Worm (Caenorhabditis elegans): ENCODE data around the gene F48E8.2.

F48E8.2 gene

DNA sequence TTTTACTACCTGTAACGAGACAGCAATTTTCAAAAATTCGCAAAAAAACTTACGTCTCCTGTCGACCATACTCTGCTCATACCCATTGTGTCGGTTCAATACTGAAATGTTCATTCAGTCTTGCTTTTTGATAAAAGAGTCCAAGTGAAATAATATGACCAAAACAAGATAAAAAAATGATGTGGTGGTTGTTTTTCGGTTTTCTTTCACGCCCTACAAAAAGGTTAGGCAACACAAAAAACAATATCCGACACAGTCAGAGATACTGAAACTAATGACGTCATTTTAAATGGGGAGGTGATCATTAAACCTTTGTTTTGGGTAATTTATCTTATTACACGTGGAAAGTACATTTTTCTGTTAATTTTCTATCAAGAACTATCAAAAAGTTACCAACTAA, 31.0 kb downstream of the F48E8.2 start, which contains the start of gene R02F2.8:
R02F2.8 (minus strand) TSS at position 101 of the 400 bp plus-strand sequence.
- no peak for TF ChIP-seq skn-1 (tag; optimal IDR thresholded peaks at IDR 0.05)
- TF ChIP-seq nhr-11 (tag; optimal IDR thresholded peaks at IDR 0.05), result no peak
- no peak for TF ChIP-seq lin-13 (GFP tag; optimal IDR thresholded peaks at IDR 0.05)
- no peak for TF ChIP-seq dmd-4 (tag; optimal IDR thresholded peaks at IDR 0.05)
- no peak for TF ChIP-seq unc-39 (tag; optimal IDR thresholded peaks at IDR 0.05)
- TF ChIP-seq crh-2 (tag; optimal IDR thresholded peaks at IDR 0.05), result no peak
- no peak for TF ChIP-seq mdl-1 (tag; optimal IDR thresholded peaks at IDR 0.05)
- TF ChIP-seq ztf-11 (tag; optimal IDR thresholded peaks at IDR 0.05), result no peak
- no peak for TF ChIP-seq nhr-23 (tag; optimal IDR thresholded peaks at IDR 0.05)
- no peak for TF ChIP-seq nhr-6 (tag; optimal IDR thresholded peaks at IDR 0.05)
- no peak for TF ChIP-seq ZK546.5 (tag; optimal IDR thresholded peaks at IDR 0.05)
- no peak for TF ChIP-seq egl-27 (tag; optimal IDR thresholded peaks at IDR 0.05)
- TF ChIP-seq fos-1 (tag; optimal IDR thresholded peaks at IDR 0.05), result no peak
- no peak for TF ChIP-seq sem-4 (tag; optimal IDR thresholded peaks at IDR 0.05)
- no peak for TF ChIP-seq ztf-4 (tag; optimal IDR thresholded peaks at IDR 0.05)
- no peak for TF ChIP-seq R02D3.7 (tag; optimal IDR thresholded peaks at IDR 0.05)
- TF ChIP-seq C34F6.9 (tag; optimal IDR thresholded peaks at IDR 0.05), result no peak
- TF ChIP-seq lin-39 (tag; optimal IDR thresholded peaks at IDR 0.05), result no peak
- TF ChIP-seq lsy-2 (tag; optimal IDR thresholded peaks at IDR 0.05), result no peak

ce11 chrIII:5498973-5499372, 34.8 kb downstream of the F48E8.2 start, which contains the start of gene R02F2.9:
TSS of gene R02F2.9 (plus strand) at chrIII:5499190.
- TF ChIP-seq nhr-23 (tag; optimal IDR thresholded peaks at IDR 0.05), result no peak
- TF ChIP-seq ceh-16 (tag; optimal IDR thresholded peaks at IDR 0.05), result no peak
- TF ChIP-seq egl-27 (tag; optimal IDR thresholded peaks at IDR 0.05), result no peak
- peak; percentile 47 for TF ChIP-seq sma-3 (GFP tag; optimal IDR thresholded peaks at IDR 0.05)
- TF ChIP-seq dmd-4 (tag; optimal IDR thresholded peaks at IDR 0.05), result no peak
- peak; percentile 32 for TF ChIP-seq sma-9 (GFP tag; optimal IDR thresholded peaks at IDR 0.05)
- TF ChIP-seq sma-9 (tag; optimal IDR thresholded peaks at IDR 0.05), result no peak
- peak; percentile 92 for TF ChIP-seq R02D3.7 (tag; optimal IDR thresholded peaks at IDR 0.05)
- TF ChIP-seq ztf-4 (tag; optimal IDR thresholded peaks at IDR 0.05), result no peak
- peak; percentile 15 for TF ChIP-seq nhr-21 (tag; optimal IDR thresholded peaks at IDR 0.05)
- TF ChIP-seq fos-1 (tag; optimal IDR thresholded peaks at IDR 0.05), result peak; percentile 4
- TF ChIP-seq lin-13 (GFP tag; optimal IDR thresholded peaks at IDR 0.05), result no peak
- peak in 1 of 2 experiments; percentile 47 for TF ChIP-seq lsy-2 (tag; optimal IDR thresholded peaks at IDR 0.05)
- TF ChIP-seq sem-4 (tag; optimal IDR thresholded peaks at IDR 0.05), result no peak
- no peak for TF ChIP-seq nhr-129 (tag; optimal IDR thresholded peaks at IDR 0.05)
- TF ChIP-seq gmeb-1 (tag; optimal IDR thresholded peaks at IDR 0.05), result peak; percentile 95
- no peak for TF ChIP-seq nhr-11 (tag; optimal IDR thresholded peaks at IDR 0.05)
- no peak for TF ChIP-seq mab-5 (tag; optimal IDR thresholded peaks at IDR 0.05)
- TF ChIP-seq blmp-1 (tag; optimal IDR thresholded peaks at IDR 0.05; ENCODE audit: insufficient read depth), result no peak
- no peak for TF ChIP-seq Y55F3AM.14 (GFP tag; optimal IDR thresholded peaks at IDR 0.05)
- TF ChIP-seq nhr-10 (tag; optimal IDR thresholded peaks at IDR 0.05), result no peak
- TF ChIP-seq nhr-25 (tag; optimal IDR thresholded peaks at IDR 0.05), result no peak
- no peak for TF ChIP-seq lin-11 (tag; optimal IDR thresholded peaks at IDR 0.05)
- TF ChIP-seq crh-2 (tag; optimal IDR thresholded peaks at IDR 0.05), result peak; percentile 41
- TF ChIP-seq F13H6.1 (tag; optimal IDR thresholded peaks at IDR 0.05), result no peak
- TF ChIP-seq ztf-11 (tag; optimal IDR thresholded peaks at IDR 0.05), result no peak
- TF ChIP-seq ama-1 (optimal IDR thresholded peaks at IDR 0.05), result no peak
- no peak for TF ChIP-seq unc-62 (GFP tag; optimal IDR thresholded peaks at IDR 0.05)
- peak; percentile 82 for TF ChIP-seq unc-55 (GFP tag; optimal IDR thresholded peaks at IDR 0.05)
- peak; percentile 70 for TF ChIP-seq C34F6.9 (tag; optimal IDR thresholded peaks at IDR 0.05)
- TF ChIP-seq zag-1 (tag; optimal IDR thresholded peaks at IDR 0.05), result no peak
- TF ChIP-seq ceh-82 (tag; optimal IDR thresholded peaks at IDR 0.05), result no peak
- TF ChIP-seq alr-1 (tag; optimal IDR thresholded peaks at IDR 0.05), result no peak
- no peak for TF ChIP-seq ZK546.5 (tag; optimal IDR thresholded peaks at IDR 0.05)
- TF ChIP-seq unc-39 (tag; optimal IDR thresholded peaks at IDR 0.05), result no peak
- no peak for TF ChIP-seq nhr-6 (tag; optimal IDR thresholded peaks at IDR 0.05)
- no peak for TF ChIP-seq nhr-77 (tag; optimal IDR thresholded peaks at IDR 0.05)
- no peak for TF ChIP-seq snpc-4 (tag; optimal IDR thresholded peaks at IDR 0.05)
- no peak for TF ChIP-seq ztf-1 (GFP tag; conservative IDR thresholded peaks at IDR 0.05)
- TF ChIP-seq aly-2 (tag; optimal IDR thresholded peaks at IDR 0.05), result no peak
- no peak for TF ChIP-seq lin-39 (tag; optimal IDR thresholded peaks at IDR 0.05)

Measured in whole organism, L2 larva.